Fruit fly (Drosophila melanogaster) whole organism, wandering third instar larva: ENCODE measurements around the gene Rabex-5.

Source experiments
- Hr83 ChIP-seq: fragments of 200-300 bp; sonication (Bioruptor generic); optimal IDR thresholded peaks from 2 replicates; lab custom pipeline; 2016; ENCODE audit warnings: missing biosample characterization, mild to moderate bottlenecking, missing genetic modification characterization, moderate library complexity; ENCODE audit not compliant: poor library complexity, severe bottlenecking
- OdsH ChIP-seq: fragments of 200-800 bp; sonication (Bioruptor generic); optimal IDR thresholded peaks from 2 replicates; lab custom pipeline; 2016; ENCODE audit warnings: missing biosample characterization, mild to moderate bottlenecking, missing genetic modification characterization
- dmrt93B ChIP-seq: fragments of 200-800 bp; sonication (Bioruptor generic); optimal IDR thresholded peaks from 2 replicates; lab custom pipeline; 2018; ENCODE audit warnings: missing biosample characterization, mild to moderate bottlenecking, missing genetic modification characterization
- pan ChIP-seq: fragments of >200 bp; optimal IDR thresholded peaks from 2 replicates; lab custom pipeline; 2017
- psq ChIP-seq: fragments of 200-800 bp; sonication (Bioruptor generic); optimal IDR thresholded peaks from 3 replicates; lab custom pipeline; 2017; ENCODE audit warnings: missing biosample characterization, mild to moderate bottlenecking, missing genetic modification characterization, moderate library complexity

DNA sequence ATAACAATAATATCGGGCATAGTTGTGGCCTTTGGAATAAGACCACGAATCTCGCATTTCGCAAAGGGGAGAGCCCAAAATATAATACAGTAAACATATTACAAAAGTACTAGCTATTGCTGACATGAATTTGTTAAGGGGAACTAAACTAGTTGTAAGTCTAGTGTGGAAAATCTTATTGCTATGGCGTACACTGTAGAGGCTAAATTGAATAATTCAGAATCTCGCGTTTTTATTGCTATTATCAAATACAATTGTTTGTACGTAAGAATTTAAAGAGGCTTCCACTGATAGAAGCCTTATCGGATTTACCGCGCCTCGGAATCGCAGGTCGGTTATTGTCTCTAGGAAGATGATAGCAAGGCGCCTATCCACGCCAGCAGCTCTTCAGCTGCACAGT, 9.6 kb downstream of the Rabex-5 start:
- TF ChIP-seq psq (GFP tag; lab: Kevin White, UChicago) (no peak), Hr83 (no peak), OdsH (GFP tag; lab: Kevin White, UChicago) (no peak), pan (no peak), dmrt93B (GFP tag; lab: Kevin White, UChicago) (no peak)
